Worm (Caenorhabditis elegans): ENCODE results near the gene K11H12.3.

ce11 chrIV:653138-653848 lies 20.0 kb downstream of the K11H12.3 start, which contains the start of gene K11H12.1:
- TF ChIP-seq pha-4 (tag; optimal IDR thresholded peaks at IDR 0.05) (no peak), pqm-1 (tag; optimal IDR thresholded peaks at IDR 0.05) (no peak), nhr-11 (tag; optimal IDR thresholded peaks at IDR 0.05) (no peak), ceh-30 (tag; optimal IDR thresholded peaks at IDR 0.05) (no peak), dve-1 (tag; optimal IDR thresholded peaks at IDR 0.05) (no peak), ceh-48 (tag; optimal IDR thresholded peaks at IDR 0.05) (no peak), tbx-7 (tag; optimal IDR thresholded peaks at IDR 0.05) (no peak), ceh-45 (GFP tag; IDR thresholded peaks at IDR 0.05) (no peak), unc-55 (GFP tag; optimal IDR thresholded peaks at IDR 0.05) (no peak)
